Worm (Caenorhabditis elegans): ENCODE measurements around the gene fsn-1.

The fsn-1 gene

DNA sequence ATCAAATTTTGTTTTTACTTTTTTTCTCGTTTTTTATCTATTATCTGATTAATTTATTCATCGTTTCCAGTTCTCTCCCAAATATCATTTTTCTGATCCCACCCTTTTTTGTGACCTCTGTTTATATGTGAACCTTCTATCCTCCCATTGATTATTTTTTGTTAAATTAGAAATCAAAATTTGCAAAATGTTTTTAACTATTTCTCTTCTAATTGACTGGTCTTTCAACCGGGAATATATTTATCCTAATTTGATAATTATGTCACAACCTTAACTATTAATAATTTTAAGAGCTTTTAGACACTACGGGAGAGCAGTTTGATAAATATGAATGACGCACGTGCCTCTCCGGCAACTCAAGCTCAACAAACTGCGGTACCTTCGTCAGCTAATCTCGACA, 7.1 kb downstream of the fsn-1 start, which contains the start of gene ntl-9:
ntl-9 (plus strand) TSS at position 301 of the 400 bp plus-strand sequence.
- no peak for TF ChIP-seq nhr-12 (tag; optimal IDR thresholded peaks at IDR 0.05)

DNA sequence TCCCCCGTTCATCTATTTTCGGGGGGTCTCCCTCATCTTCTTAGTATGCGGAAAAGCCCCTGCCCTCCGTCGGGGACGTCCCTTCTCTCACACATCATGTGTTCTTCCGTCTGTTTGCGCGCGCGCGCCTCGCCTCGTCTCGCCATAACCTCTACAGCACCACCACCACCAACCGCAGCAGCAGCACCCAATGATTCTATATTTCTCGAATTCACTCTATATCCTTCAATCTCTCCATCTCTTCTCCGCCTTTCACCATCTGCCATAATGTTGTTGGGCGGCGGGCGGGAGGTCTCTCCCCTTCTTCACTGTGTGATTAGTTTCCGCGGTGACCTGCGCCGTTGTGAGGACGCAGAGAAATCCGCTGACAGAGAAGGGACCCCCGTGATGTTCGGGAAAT, 10.2 kb downstream of the fsn-1 start:
- TF ChIP-seq lin-39 (tag; optimal IDR thresholded peaks at IDR 0.05) (peak; percentile 35), nhr-237 (tag; optimal IDR thresholded peaks at IDR 0.05) (no peak), alr-1 (tag; optimal IDR thresholded peaks at IDR 0.05) (no peak), nhr-11 (tag; optimal IDR thresholded peaks at IDR 0.05) (no peak), nhr-6 (tag; optimal IDR thresholded peaks at IDR 0.05) (no peak), crh-2 (tag; optimal IDR thresholded peaks at IDR 0.05) (no peak), unc-39 (tag; optimal IDR thresholded peaks at IDR 0.05) (no peak), sma-9 (GFP tag; optimal IDR thresholded peaks at IDR 0.05) (no peak), sma-9 (tag; optimal IDR thresholded peaks at IDR 0.05) (no peak), C34F6.9 (tag; optimal IDR thresholded peaks at IDR 0.05) (no peak), unc-55 (GFP tag; optimal IDR thresholded peaks at IDR 0.05) (peak; percentile 6), nhr-21 (tag; optimal IDR thresholded peaks at IDR 0.05) (no peak), F13H6.1 (tag; optimal IDR thresholded peaks at IDR 0.05) (peak; percentile 29), ama-1 (optimal IDR thresholded peaks at IDR 0.05) (no peak), peb-1 (tag; optimal IDR thresholded peaks at IDR 0.05) (no peak), R02D3.7 (tag; optimal IDR thresholded peaks at IDR 0.05) (no peak), lin-11 (tag; optimal IDR thresholded peaks at IDR 0.05) (peak; percentile 27), unc-62 (GFP tag; optimal IDR thresholded peaks at IDR 0.05) (no peak), nhr-12 (tag; optimal IDR thresholded peaks at IDR 0.05) (no peak), ztf-11 (tag; optimal IDR thresholded peaks at IDR 0.05) (no peak)

DNA sequence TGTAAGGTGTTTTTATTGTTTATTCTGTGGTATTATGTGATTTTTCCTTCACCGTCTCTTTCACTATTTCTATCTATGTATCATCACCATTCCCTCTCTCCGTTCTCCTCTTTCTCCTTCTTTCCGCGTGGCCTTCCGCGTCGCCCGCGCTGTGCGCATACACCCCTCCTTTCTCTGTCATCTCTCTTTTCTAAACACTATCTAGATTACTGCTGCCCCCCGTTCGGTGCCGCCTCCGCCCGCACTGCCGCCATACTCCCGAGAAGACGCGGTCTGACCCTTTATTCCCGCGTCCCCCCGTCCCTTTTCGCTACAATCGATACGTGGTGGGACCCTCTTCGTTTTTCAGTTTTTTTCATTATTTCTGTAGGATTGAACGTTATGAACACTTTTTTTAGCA, 11.5 kb downstream of the fsn-1 start:
- no peak for TF ChIP-seq mdl-1 (tag; optimal IDR thresholded peaks at IDR 0.05)
- no peak for TF ChIP-seq nhr-129 (tag; optimal IDR thresholded peaks at IDR 0.05)
- TF ChIP-seq elt-3 (tag; optimal IDR thresholded peaks at IDR 0.05), result no peak

DNA sequence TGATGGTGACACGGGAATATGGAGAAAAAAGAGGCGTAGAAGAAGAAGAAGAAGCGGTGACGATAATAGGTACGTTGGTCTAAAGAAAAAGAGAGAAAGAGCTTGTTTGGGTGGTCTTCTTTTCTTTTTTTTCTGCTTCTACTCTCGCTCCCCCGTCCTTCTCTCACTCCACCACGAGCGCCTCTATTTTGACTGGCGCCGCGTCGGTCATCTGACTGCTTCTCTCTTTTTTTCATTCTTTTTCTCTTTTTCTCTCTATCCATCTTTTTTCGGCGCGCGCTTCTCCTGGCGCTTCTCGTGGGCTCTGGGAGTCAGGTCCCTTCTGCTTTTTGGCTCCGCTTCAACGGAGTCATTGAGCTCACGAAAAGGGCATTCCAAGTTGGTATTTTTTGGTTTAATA, 13.2 kb downstream of the fsn-1 start:
- peak; percentile 68 for TF ChIP-seq zag-1 (tag; optimal IDR thresholded peaks at IDR 0.05)
- no peak for TF ChIP-seq egl-27 (tag; optimal IDR thresholded peaks at IDR 0.05)
- no peak for TF ChIP-seq ztf-4 (tag; optimal IDR thresholded peaks at IDR 0.05)
- TF ChIP-seq C34F6.9 (tag; optimal IDR thresholded peaks at IDR 0.05), result peak; percentile 69
- TF ChIP-seq crh-2 (tag; optimal IDR thresholded peaks at IDR 0.05), result peak; percentile 22
- peak; percentile 33 for TF ChIP-seq lin-11 (tag; optimal IDR thresholded peaks at IDR 0.05)
- TF ChIP-seq skn-1 (tag; optimal IDR thresholded peaks at IDR 0.05), result no peak
- peak in 1 of 2 experiments; percentile 51 for TF ChIP-seq lsy-2 (tag; optimal IDR thresholded peaks at IDR 0.05)
- no peak for TF ChIP-seq mbf-1 (tag; optimal IDR thresholded peaks at IDR 0.05)
- peak; percentile 65 for TF ChIP-seq unc-55 (GFP tag; optimal IDR thresholded peaks at IDR 0.05)
- TF ChIP-seq F13H6.1 (tag; optimal IDR thresholded peaks at IDR 0.05), result peak; percentile 57
- TF ChIP-seq mdl-1 (tag; optimal IDR thresholded peaks at IDR 0.05), result peak; percentile 13 to 37
- TF ChIP-seq nhr-77 (tag; optimal IDR thresholded peaks at IDR 0.05), result no peak
- no peak for TF ChIP-seq nhr-23 (tag; optimal IDR thresholded peaks at IDR 0.05)
- TF ChIP-seq R02D3.7 (tag; optimal IDR thresholded peaks at IDR 0.05), result no peak
- no peak for TF ChIP-seq nhr-11 (tag; optimal IDR thresholded peaks at IDR 0.05)
- peak; percentile 30 for TF ChIP-seq nhr-129 (tag; optimal IDR thresholded peaks at IDR 0.05)
- TF ChIP-seq sem-4 (tag; optimal IDR thresholded peaks at IDR 0.05), result peak; percentile 6
- TF ChIP-seq ztf-1 (GFP tag; conservative IDR thresholded peaks at IDR 0.05), result no peak
- TF ChIP-seq sma-9 (GFP tag; optimal IDR thresholded peaks at IDR 0.05), result peak; percentile 25
- TF ChIP-seq sma-9 (tag; optimal IDR thresholded peaks at IDR 0.05), result no peak
- no peak for TF ChIP-seq nhr-6 (tag; optimal IDR thresholded peaks at IDR 0.05)

DNA sequence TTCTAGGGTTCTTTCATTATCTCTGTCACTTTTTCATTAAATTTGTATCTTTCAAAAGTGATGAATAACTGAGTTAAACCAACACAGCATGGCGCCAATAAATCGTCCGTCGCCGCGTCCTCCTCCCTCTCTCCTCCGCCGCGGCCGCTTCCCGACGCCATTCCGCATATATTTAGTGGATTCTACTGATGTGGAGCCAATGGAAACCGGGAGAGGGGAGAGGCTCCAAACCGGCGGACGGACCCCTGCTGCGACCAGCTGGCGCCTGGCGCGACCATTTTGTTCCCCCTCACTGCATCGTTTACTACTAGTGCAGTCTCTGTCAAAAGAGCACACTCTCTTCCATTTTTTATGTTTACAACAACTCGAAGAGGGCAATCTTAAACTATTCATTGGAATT, 14.1 kb downstream of the fsn-1 start:
- TF ChIP-seq C34F6.9 (tag; optimal IDR thresholded peaks at IDR 0.05), result peak; percentile 20
- TF ChIP-seq ceh-16 (tag; optimal IDR thresholded peaks at IDR 0.05), result no peak
- no peak for TF ChIP-seq ztf-11 (tag; optimal IDR thresholded peaks at IDR 0.05)
- TF ChIP-seq nhr-6 (tag; optimal IDR thresholded peaks at IDR 0.05), result no peak
- TF ChIP-seq lsy-2 (tag; optimal IDR thresholded peaks at IDR 0.05), result peak in 1 of 2 experiments; percentile 25

DNA sequence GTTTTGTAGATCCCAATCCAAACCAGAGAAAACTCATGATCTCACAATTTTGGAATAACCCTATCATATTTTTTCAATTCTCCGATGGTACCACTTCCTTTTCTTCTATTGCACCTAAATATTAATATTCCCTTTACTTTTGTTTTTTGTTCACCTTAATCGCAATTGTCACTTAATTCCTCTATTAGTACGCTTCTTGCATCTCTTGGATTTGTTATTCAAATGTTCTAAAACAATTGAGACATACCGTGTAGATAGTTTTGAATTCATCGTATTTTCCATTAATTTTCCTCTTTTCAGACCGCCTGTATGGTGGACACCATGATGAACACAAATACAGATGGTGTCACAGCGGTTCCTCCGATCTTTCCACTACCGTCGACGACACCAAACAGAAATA, 14.7 kb downstream of the fsn-1 start, which contains the start of gene flh-2:
flh-2 (plus strand) TSS at position 301 of the 400 bp plus-strand sequence.
- TF ChIP-seq ama-1 (optimal IDR thresholded peaks at IDR 0.05) (no peak), nhr-10 (tag; optimal IDR thresholded peaks at IDR 0.05) (no peak), unc-62 (GFP tag; optimal IDR thresholded peaks at IDR 0.05) (no peak), nhr-77 (tag; optimal IDR thresholded peaks at IDR 0.05) (no peak), ceh-16 (tag; optimal IDR thresholded peaks at IDR 0.05) (no peak), aly-2 (tag; optimal IDR thresholded peaks at IDR 0.05) (no peak), blmp-1 (tag; optimal IDR thresholded peaks at IDR 0.05; ENCODE audit: insufficient read depth) (no peak), nhr-11 (tag; optimal IDR thresholded peaks at IDR 0.05) (no peak)
